Worm (Caenorhabditis elegans) whole organism, early embryonic: Measurements from ENCODE around the gene T03D3.5.

Experiments used
- ama-1 ChIP-seq: fragments of 150-350 bp; optimal IDR thresholded peaks from 2 replicates; lab custom pipeline; 2014
- ceh-13 ChIP-seq: fragments of 200-800 bp; sonication (Bioruptor generic); optimal IDR thresholded peaks from 2 replicates; lab custom pipeline; 2018; ENCODE audit warnings: mild to moderate bottlenecking, missing genetic modification characterization, missing compliant biosample characterization

DNA sequence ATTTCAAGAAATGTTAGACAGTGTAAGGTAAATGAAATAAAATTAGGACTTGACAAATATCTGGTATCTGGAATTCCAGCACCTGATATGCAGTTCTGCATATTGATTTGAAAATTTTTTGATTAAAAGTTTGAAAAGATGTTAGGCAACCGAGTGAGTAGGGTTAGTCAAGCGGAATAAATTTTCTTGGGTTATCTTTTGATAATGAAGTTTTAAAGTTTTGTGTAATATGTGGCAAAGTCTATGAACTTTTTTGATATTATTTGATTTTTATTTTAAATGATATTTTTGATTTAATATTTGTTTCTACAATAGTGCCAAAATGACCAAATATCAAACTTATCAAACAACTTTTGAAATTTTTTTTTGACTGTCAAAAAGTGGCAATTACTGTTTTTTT is 42.9 kb upstream of the T03D3.5 start, which contains the start of gene srh-241:
- TF ChIP-seq ceh-13 (GFP tag; lab: Kevin White, UChicago) (no peak), ama-1 (lab: Kevin White, UChicago) (no peak)
